Worm (Caenorhabditis elegans) whole organism, mixed stage, embryonic: ENCODE measurements around the gene athp-3.
"Not testable (repeated sequence)": the region's sequence is repeated elsewhere in the genome, so short reads cannot be mapped to it uniquely, and the experiment has no call there.

ENCODE experiments used
- bed-3 ChIP-seq: fragments of 200-800 bp; sonication (Bioruptor generic); optimal IDR thresholded peaks from 3 replicates; lab custom pipeline; 2018; ENCODE audit warnings: mild to moderate bottlenecking, missing genetic modification characterization, moderate library complexity, missing compliant biosample characterization
- blmp-1 ChIP-seq: fragments of 150-350 bp; optimal IDR thresholded peaks from 2 replicates; lab custom pipeline; 2014; ENCODE audit warnings: missing biosample characterization, missing genetic modification characterization
- ceh-39 ChIP-seq: fragments of 150-350 bp; optimal IDR thresholded peaks from 2 replicates; lab custom pipeline; 2014; ENCODE audit warnings: missing biosample characterization, missing genetic modification characterization
- ceh-43 ChIP-seq: fragments of 200-800 bp; sonication (Bioruptor generic); optimal IDR thresholded peaks from 2 replicates; lab custom pipeline; 2018; ENCODE audit warnings: mild to moderate bottlenecking, missing genetic modification characterization, moderate library complexity, missing compliant biosample characterization
- ceh-83 ChIP-seq: fragments of 200-800 bp; sonication (Bioruptor generic); optimal IDR thresholded peaks from 2 replicates; lab custom pipeline; 2018; ENCODE audit warnings: mild to moderate bottlenecking, missing genetic modification characterization, missing compliant biosample characterization
- ces-1 ChIP-seq: fragments of 150-350 bp; optimal IDR thresholded peaks from 2 replicates; lab custom pipeline; 2014; ENCODE audit warnings: missing biosample characterization, missing genetic modification reagents, missing genetic modification characterization
- cnd-1 ChIP-seq: fragments of 200-800 bp; sonication (Bioruptor generic); optimal IDR thresholded peaks from 2 replicates; lab custom pipeline; 2018; ENCODE audit warnings: mild to moderate bottlenecking, missing genetic modification characterization, missing compliant biosample characterization
- drap-1 ChIP-seq: fragments of 200-800 bp; sonication (Bioruptor generic); optimal IDR thresholded peaks from 3 replicates; lab custom pipeline; 2018; ENCODE audit warnings: mild to moderate bottlenecking, missing genetic modification characterization, missing compliant biosample characterization
- elt-1 ChIP-seq: sonication (generic microtip); optimal IDR thresholded peaks from 2 replicates; lab custom pipeline; 2017; ENCODE audit warnings: missing genetic modification characterization, mild to moderate bottlenecking, missing compliant biosample characterization, antibody characterized with exemption, moderate library complexity, borderline replicate concordance; ENCODE audit not compliant: insufficient read depth
- elt-3 ChIP-seq: fragments of 150-350 bp; optimal IDR thresholded peaks from 2 replicates; lab custom pipeline; 2014; ENCODE audit warnings: missing biosample characterization, missing genetic modification characterization
- flh-1 ChIP-seq: fragments of 200-800 bp; sonication (Bioruptor generic); optimal IDR thresholded peaks from 2 replicates; lab custom pipeline; 2018; ENCODE audit warnings: mild to moderate bottlenecking, missing genetic modification characterization, moderate library complexity, missing compliant biosample characterization
- ham-2 ChIP-seq: fragments of 200-800 bp; sonication (Bioruptor generic); optimal IDR thresholded peaks from 2 replicates; lab custom pipeline; 2018; ENCODE audit warnings: mild to moderate bottlenecking, missing genetic modification characterization, missing compliant biosample characterization
- hlh-1 ChIP-seq: fragments of 150-350 bp; optimal IDR thresholded peaks from 2 replicates; lab custom pipeline; 2014; ENCODE audit warnings: missing biosample characterization, missing genetic modification reagents, missing genetic modification characterization
- lin-13 ChIP-seq: fragments of 150-350 bp; optimal IDR thresholded peaks from 2 replicates; lab custom pipeline; 2014; ENCODE audit warnings: missing biosample characterization, missing genetic modification characterization
- lin-32 ChIP-seq: fragments of 200-800 bp; sonication (Bioruptor generic); optimal IDR thresholded peaks from 2 replicates; lab custom pipeline; 2018; ENCODE audit warnings: mild to moderate bottlenecking, missing genetic modification characterization, missing compliant biosample characterization
- mab-5 ChIP-seq: fragments of 150-350 bp; optimal IDR thresholded peaks from 2 replicates; lab custom pipeline; 2014; ENCODE audit warnings: missing biosample characterization, missing genetic modification characterization
- mep-1 ChIP-seq: fragments of 150-350 bp; optimal IDR thresholded peaks from 2 replicates; lab custom pipeline; 2017; ENCODE audit warnings: missing biosample characterization, missing genetic modification reagents, missing genetic modification characterization, inconsistent platforms
- mls-2 ChIP-seq: sonication (generic microtip); optimal IDR thresholded peaks from 2 replicates; lab custom pipeline; 2016; ENCODE audit warnings: mild to moderate bottlenecking, missing genetic modification characterization, moderate library complexity, missing compliant biosample characterization
- nhr-12 ChIP-seq: fragments of 150-350 bp; optimal IDR thresholded peaks from 2 replicates; lab custom pipeline; 2014; ENCODE audit warnings: missing biosample characterization, missing genetic modification characterization
- nhr-237 ChIP-seq: fragments of 150-350 bp; optimal IDR thresholded peaks from 2 replicates; lab custom pipeline; 2014; ENCODE audit warnings: missing biosample characterization, missing genetic modification characterization
- nhr-28 ChIP-seq: fragments of 150-350 bp; optimal IDR thresholded peaks from 2 replicates; lab custom pipeline; 2014; ENCODE audit warnings: missing biosample characterization, missing genetic modification characterization
- nhr-76 ChIP-seq: sonication (generic microtip); optimal IDR thresholded peaks from 2 replicates; lab custom pipeline; 2017; ENCODE audit warnings: missing biosample characterization, missing genetic modification characterization
- pha-4 ChIP-seq: fragments of 150-350 bp; optimal IDR thresholded peaks from 2 replicates; lab custom pipeline; 2018; ENCODE audit warnings: missing biosample characterization, missing genetic modification reagents, missing genetic modification characterization
- sem-2 ChIP-seq: fragments of 200-800 bp; sonication (Bioruptor generic); optimal IDR thresholded peaks from 2 replicates; lab custom pipeline; 2018; ENCODE audit warnings: mild to moderate bottlenecking, missing genetic modification characterization, missing compliant biosample characterization
- snpc-4 ChIP-seq: fragments of 150-350 bp; optimal IDR thresholded peaks from 2 replicates; lab custom pipeline; 2014; ENCODE audit warnings: missing biosample characterization, missing genetic modification characterization
- tbx-8 ChIP-seq: fragments of 200-800 bp; sonication (Bioruptor generic); optimal IDR thresholded peaks from 2 replicates; lab custom pipeline; 2018; ENCODE audit warnings: mild to moderate bottlenecking, missing genetic modification characterization, moderate library complexity, missing compliant biosample characterization
- unc-120 ChIP-seq: sonication (generic microtip); optimal IDR thresholded peaks from 2 replicates; lab custom pipeline; 2017; ENCODE audit warnings: missing genetic modification characterization, missing compliant biosample characterization; ENCODE audit not compliant: poor library complexity, severe bottlenecking
- unc-39 ChIP-seq: fragments of 150-350 bp; optimal IDR thresholded peaks from 2 replicates; lab custom pipeline; 2014; ENCODE audit warnings: missing biosample characterization, missing genetic modification characterization
- unc-62 ChIP-seq: fragments of 150-350 bp; optimal IDR thresholded peaks from 2 replicates; lab custom pipeline; 2014; ENCODE audit warnings: missing biosample characterization, missing genetic modification reagents, missing genetic modification characterization
- ztf-11 ChIP-seq: fragments of 150-350 bp; optimal IDR thresholded peaks from 2 replicates; lab custom pipeline; 2014; ENCODE audit warnings: missing biosample characterization, missing genetic modification characterization

Gene athp-3

ce11 chrIV:17064937-17065336, 16.8 kb upstream of the athp-3 start, which contains the start of gene Y116A8C.465:
Gene Y116A8C.465, plus strand, starts transcription at chrIV:17065237.
- TF ChIP-seq ceh-83, tbx-8, bed-3 (GFP tag; lab: Kevin White, UChicago): not testable (repeated sequence)

DNA sequence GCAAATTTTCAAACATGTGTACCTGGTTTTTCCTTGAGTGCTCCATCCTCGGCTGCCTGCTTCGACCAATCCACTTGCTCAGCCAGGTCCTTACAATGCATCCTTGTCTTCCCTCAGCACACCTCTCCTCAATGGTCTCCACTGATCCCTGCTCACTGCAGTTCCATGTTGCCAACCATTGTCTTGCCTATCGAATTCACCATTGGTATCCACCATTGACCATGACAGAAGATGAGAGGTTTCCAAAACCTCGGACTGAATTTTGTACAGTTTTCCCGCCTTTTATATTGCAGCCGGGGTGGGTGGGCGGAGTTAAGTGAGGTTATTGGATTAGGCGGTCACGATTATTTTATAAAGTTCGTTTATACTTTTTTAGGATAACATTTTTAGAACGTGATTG, 15.5 kb upstream of the athp-3 start, which contains the start of gene Y116A8C.467:
Y116A8C.467 (minus strand) TSS at position 101 of the 400 bp plus-strand sequence.
- TF ChIP-seq nhr-76, pha-4, hlh-1 (tag; lab: Kevin White, UChicago): not testable (repeated sequence)
- TF ChIP-seq, all 35 proteins: peak for 0; not testable (repeated sequence) for 35

DNA sequence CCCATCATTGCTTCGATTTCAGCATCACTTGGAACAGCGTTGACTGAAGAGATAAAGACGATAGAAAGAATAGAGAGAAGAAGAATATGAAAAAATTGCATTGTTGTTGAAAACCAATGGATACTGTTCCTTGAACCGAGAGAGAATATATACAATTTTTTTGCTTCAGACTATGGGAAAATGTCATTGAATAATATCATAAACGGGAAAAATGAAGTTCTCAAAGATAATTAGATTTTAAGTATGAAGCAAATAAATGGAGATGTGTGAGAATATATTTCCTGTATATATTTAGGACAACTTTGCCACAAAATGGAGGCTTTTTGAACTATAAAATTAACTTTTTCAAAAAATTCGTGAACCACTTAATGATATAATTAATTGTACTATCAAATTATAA, 9.9 kb upstream of the athp-3 start, which contains the start of gene Y116A8C.44:
Y116A8C.44 (minus strand) TSS at position 101 of the 400 bp plus-strand sequence.
- TF ChIP-seq elt-3 (tag; lab: Kevin White, UChicago), result no peak
- no peak for TF ChIP-seq blmp-1
- no peak for TF ChIP-seq ztf-11
- TF ChIP-seq nhr-28 (tag; lab: Kevin White, UChicago), result no peak
- no peak for TF ChIP-seq flh-1 (GFP tag; lab: Kevin White, UChicago)
- TF ChIP-seq elt-1 (tag; lab: Kevin White, UChicago), result no peak
- no peak for TF ChIP-seq unc-39 (tag; lab: Kevin White, UChicago)
- TF ChIP-seq snpc-4 (tag; lab: Kevin White, UChicago), result no peak
- no peak for TF ChIP-seq nhr-237 (tag; lab: Kevin White, UChicago)
- no peak for TF ChIP-seq ceh-83 (GFP tag; lab: Kevin White, UChicago)
- TF ChIP-seq sem-2 (GFP tag; lab: Kevin White, UChicago), result no peak
- TF ChIP-seq hlh-1 (tag; lab: Kevin White, UChicago), result no peak

ce11 chrIV:17053261-17053660, 5.1 kb upstream of the athp-3 start, which contains the start of gene Y116A8C.23:
Gene Y116A8C.23, plus strand, starts transcription at chrIV:17053561.
- TF ChIP-seq tbx-8 (GFP tag; lab: Kevin White, UChicago) (no peak), ceh-83 (GFP tag; lab: Kevin White, UChicago) (no peak), unc-39 (tag; lab: Kevin White, UChicago) (no peak), bed-3 (GFP tag; lab: Kevin White, UChicago) (no peak), lin-13 (tag; lab: Kevin White, UChicago) (no peak), lin-32 (GFP tag; lab: Kevin White, UChicago) (no peak), ceh-43 (GFP tag; lab: Kevin White, UChicago) (no peak), flh-1 (GFP tag; lab: Kevin White, UChicago) (no peak), ham-2 (GFP tag; lab: Kevin White, UChicago) (no peak), cnd-1 (tag; lab: Kevin White, UChicago) (no peak), mab-5 (no peak), ceh-39 (tag; lab: Kevin White, UChicago) (no peak), ces-1 (GFP tag; lab: Kevin White, UChicago) (no peak), unc-62 (GFP tag; lab: Kevin White, UChicago) (no peak), nhr-76 (tag; lab: Kevin White, UChicago) (no peak)
- TF ChIP-seq, all 35 proteins: peak for 0

DNA sequence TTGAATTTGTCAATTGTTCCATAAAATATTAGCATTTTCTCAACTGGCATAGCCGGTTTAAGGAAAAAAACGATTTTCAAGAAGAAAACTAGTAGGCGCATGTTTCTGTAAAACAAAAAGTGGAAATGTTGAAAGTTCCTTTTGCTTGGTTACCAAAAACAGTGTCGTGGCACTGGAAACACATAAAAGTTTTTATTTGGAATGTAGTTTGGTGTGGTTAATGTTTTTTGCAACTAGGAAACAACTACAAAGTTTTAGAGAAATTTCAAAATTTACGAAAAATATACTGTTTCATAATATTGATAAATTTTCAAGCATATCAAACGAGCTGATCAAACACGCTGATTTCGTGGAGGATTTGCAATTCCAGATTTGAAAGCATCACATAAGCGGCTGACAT, 2.5 kb downstream of the athp-3 start, which contains the start of gene clec-195:
clec-195 (minus strand) TSS at position 101 of the 400 bp plus-strand sequence.
- no peak for TF ChIP-seq bed-3 (GFP tag; lab: Kevin White, UChicago)
- no peak for TF ChIP-seq ztf-11
- TF ChIP-seq elt-1 (tag; lab: Kevin White, UChicago), result no peak
- no peak for TF ChIP-seq mls-2 (tag; lab: Kevin White, UChicago)
- TF ChIP-seq nhr-12, result no peak
- TF ChIP-seq, all 35 proteins: peak for 0

DNA sequence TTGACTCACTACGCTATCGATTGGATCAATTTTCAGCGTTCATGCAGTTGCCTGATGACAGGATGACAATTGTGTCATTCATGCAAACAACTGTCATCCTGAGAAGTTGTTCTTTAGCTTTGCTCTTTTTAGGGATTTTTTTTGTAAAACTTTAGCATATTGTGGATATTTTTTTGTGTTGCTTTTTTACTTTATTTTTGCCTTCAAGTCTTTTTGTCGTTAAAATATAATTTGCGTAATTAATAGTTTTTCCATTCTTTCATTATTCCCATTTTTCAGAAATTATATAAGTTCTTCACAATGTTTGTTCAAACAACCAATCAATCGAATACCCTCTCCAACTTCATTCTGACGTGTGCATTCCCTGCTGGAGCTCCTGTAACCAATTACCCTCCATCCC, 7.5 kb downstream of the athp-3 start, which contains the start of gene Y116A8C.20:
Y116A8C.20 (plus strand) TSS at position 301 of the 400 bp plus-strand sequence.
- TF ChIP-seq elt-1 (tag; lab: Kevin White, UChicago) (no peak), mep-1 (tag; lab: Kevin White, UChicago) (no peak), snpc-4 (tag; lab: Kevin White, UChicago) (no peak), tbx-8 (GFP tag; lab: Kevin White, UChicago) (no peak), cnd-1 (tag; lab: Kevin White, UChicago) (no peak), pha-4 (tag; lab: Kevin White, UChicago) (no peak), unc-39 (tag; lab: Kevin White, UChicago) (no peak), lin-13 (tag; lab: Kevin White, UChicago) (no peak), mab-5 (no peak), unc-62 (GFP tag; lab: Kevin White, UChicago) (no peak), flh-1 (GFP tag; lab: Kevin White, UChicago) (no peak), elt-3 (tag; lab: Kevin White, UChicago) (no peak), nhr-28 (tag; lab: Kevin White, UChicago) (no peak), sem-2 (GFP tag; lab: Kevin White, UChicago) (no peak), ces-1 (GFP tag; lab: Kevin White, UChicago) (no peak), unc-120 (no peak), drap-1 (GFP tag; lab: Kevin White, UChicago) (no peak), nhr-76 (tag; lab: Kevin White, UChicago) (no peak)
